Worm (Caenorhabditis elegans): Measurements from ENCODE around the gene dim-1.
A peak's percentile ranks its signal among the peaks of the same experiment; 100 is the strongest.

The dim-1 gene

ce11 chrX:8057791-8058270 is at the start of gene dim-1:
dim-1 (minus strand) TSS chrX:8058220.
- TF ChIP-seq let-526 (GFP tag; IDR thresholded peaks at IDR 0.05): no peak
- no peak for TF ChIP-seq Y56A3A.18 (GFP tag; IDR thresholded peaks at IDR 0.05)
- no peak for TF ChIP-seq B0336.3 (GFP tag; IDR thresholded peaks at IDR 0.05)
- no peak for TF ChIP-seq ama-1 (optimal IDR thresholded peaks at IDR 0.05)
- TF ChIP-seq ama-1 (GFP tag; optimal IDR thresholded peaks at IDR 0.05): no peak
- no peak for TF ChIP-seq attf-3 (GFP tag; conservative IDR thresholded peaks at IDR 0.05)
- TF ChIP-seq ztf-28 (GFP tag; IDR thresholded peaks at IDR 0.05): no peak
- no peak for TF ChIP-seq cebp-2 (GFP tag; IDR thresholded peaks at IDR 0.05)
- no peak for TF ChIP-seq unc-130 (GFP tag; optimal IDR thresholded peaks at IDR 0.05)
- TF ChIP-seq hmg-1.2 (GFP tag; IDR thresholded peaks at IDR 0.05): no peak
- no peak for TF ChIP-seq mel-28 (tag; optimal IDR thresholded peaks at IDR 0.05; ENCODE audit: borderline replicate concordance)
- no peak for TF ChIP-seq ceh-91 (GFP tag; IDR thresholded peaks at IDR 0.05)
- TF ChIP-seq F49E8.2 (tag; optimal IDR thresholded peaks at IDR 0.05; ENCODE audit: insufficient read depth): no peak
- no peak for TF ChIP-seq rec-8 (tag; optimal IDR thresholded peaks at IDR 0.05)

- no peak for TF ChIP-seq let-526 (GFP tag; IDR thresholded peaks at IDR 0.05)
- peak; percentile 63; the same call in 1 of the 2 replicates for TF ChIP-seq hmg-1.2 (GFP tag; IDR thresholded peaks at IDR 0.05)
- TF ChIP-seq hsf-1 (GFP tag; IDR thresholded peaks at IDR 0.05): no peak
- TF ChIP-seq nhr-80 (tag; optimal IDR thresholded peaks at IDR 0.05): peak; percentile 8
- peak; percentile 40 for TF ChIP-seq gei-17 (GFP tag; optimal IDR thresholded peaks at IDR 0.05)
- peak; percentile 23 for TF ChIP-seq ZK185.1 (tag; optimal IDR thresholded peaks at IDR 0.05; ENCODE audit: poor library complexity, severe bottlenecking)
- peak; percentile 57 for TF ChIP-seq lin-40 (tag; optimal IDR thresholded peaks at IDR 0.05)
Measured at ce11 chrX:8103899-8104298, 45.9 kb upstream of the dim-1 start, which contains the start of gene K07E3.2. K07E3.2 (plus strand) TSS chrX:8104298.

- TF ChIP-seq pbrm-1 (GFP tag; IDR thresholded peaks at IDR 0.05) (no peak), nhr-80 (tag; optimal IDR thresholded peaks at IDR 0.05) (peak; percentile 49)
Measured at ce11 chrX:8098813-8099360, 40.9 kb upstream of the dim-1 start, which contains the start of gene catp-5. catp-5 (minus strand) TSS chrX:8098863.

ce11 chrX:8089916-8090315 is 31.9 kb upstream of the dim-1 start:
- TF ChIP-seq bed-2 (GFP tag; IDR thresholded peaks at IDR 0.05): no peak

ce11 chrX:8089266-8089909 is 31.4 kb upstream of the dim-1 start:
- TF ChIP-seq lin-26 (GFP tag; IDR thresholded peaks at IDR 0.05) (peak; percentile 70; the same call in 1 of the 2 replicates), ama-1 (optimal IDR thresholded peaks at IDR 0.05) (peak; percentile 3), ama-1 (GFP tag; optimal IDR thresholded peaks at IDR 0.05) (no peak), snpc-4 (GFP tag; optimal IDR thresholded peaks at IDR 0.05) (no peak), snpc-4 (tag; optimal IDR thresholded peaks at IDR 0.05) (no peak), chd-7 (tag; optimal IDR thresholded peaks at IDR 0.05) (no peak), Y95B8A.8 (GFP tag; IDR thresholded peaks at IDR 0.05) (no peak), ceh-27 (GFP tag; optimal IDR thresholded peaks at IDR 0.05) (no peak), Y53F4B.3 (GFP tag; IDR thresholded peaks at IDR 0.05) (no peak), gei-17 (GFP tag; optimal IDR thresholded peaks at IDR 0.05) (peak; percentile 19), efl-1 (GFP tag; optimal IDR thresholded peaks at IDR 0.05) (no peak), nhr-90 (tag; optimal IDR thresholded peaks at IDR 0.05) (no peak), egrh-3 (GFP tag; IDR thresholded peaks at IDR 0.05) (no peak), pbrm-1 (GFP tag; IDR thresholded peaks at IDR 0.05) (no peak), nhr-80 (tag; optimal IDR thresholded peaks at IDR 0.05) (peak; percentile 50), F39B2.1 (GFP tag; IDR thresholded peaks at IDR 0.05) (no peak), fkh-3 (tag; optimal IDR thresholded peaks at IDR 0.05) (no peak), cebp-1 (GFP tag; IDR thresholded peaks at IDR 0.05) (no peak), cebp-1 (tag; optimal IDR thresholded peaks at IDR 0.05) (peak; percentile 0), snpc-1.3 (tag; optimal IDR thresholded peaks at IDR 0.05; ENCODE audit: insufficient read depth) (no peak), dpff-1 (tag; optimal IDR thresholded peaks at IDR 0.05) (no peak), B0019.2 (GFP tag; conservative IDR thresholded peaks at IDR 0.05) (no peak)
